Worm (Caenorhabditis elegans) whole organism, L2 larva: Measurements from ENCODE around the gene clec-41.
A peak's percentile ranks its signal among the peaks of the same experiment; 100 is the strongest.

Experiments used
- C34F6.9 ChIP-seq: fragments of 150-350 bp; optimal IDR thresholded peaks from 2 replicates; lab custom pipeline; 2014; ENCODE audit warnings: missing biosample characterization, missing genetic modification characterization
- F13H6.1 ChIP-seq: sonication (generic microtip); optimal IDR thresholded peaks from 2 replicates; lab custom pipeline; 2016; ENCODE audit warnings: missing genetic modification characterization, missing compliant biosample characterization
- R02D3.7 ChIP-seq: fragments of 150-350 bp; optimal IDR thresholded peaks from 2 replicates; lab custom pipeline; 2014; ENCODE audit warnings: missing biosample characterization, missing genetic modification characterization
- ZK546.5 ChIP-seq: sonication (generic microtip); optimal IDR thresholded peaks from 2 replicates; lab custom pipeline; 2017; ENCODE audit warnings: missing biosample characterization, missing genetic modification characterization
- alr-1 ChIP-seq: fragments of 150-350 bp; optimal IDR thresholded peaks from 2 replicates; lab custom pipeline; 2014; ENCODE audit warnings: missing biosample characterization, missing genetic modification characterization
- aly-2 ChIP-seq: fragments of 150-350 bp; optimal IDR thresholded peaks from 2 replicates; lab custom pipeline; 2014; ENCODE audit warnings: missing biosample characterization, missing genetic modification characterization
- ama-1 ChIP-seq: fragments of 150-350 bp; optimal IDR thresholded peaks from 2 replicates; lab custom pipeline; 2018; ENCODE audit warnings: inconsistent platforms
- blmp-1 ChIP-seq: sonication (generic microtip); optimal IDR thresholded peaks from 2 replicates; lab custom pipeline; 2017; ENCODE audit warnings: missing genetic modification characterization, mild to moderate bottlenecking, missing compliant biosample characterization, antibody characterized with exemption, moderate library complexity; ENCODE audit not compliant: insufficient read depth
- ceh-82 ChIP-seq: fragments of 150-350 bp; optimal IDR thresholded peaks from 2 replicates; lab custom pipeline; 2014; ENCODE audit warnings: missing biosample characterization, missing genetic modification characterization
- crh-2 ChIP-seq: sonication (generic microtip); optimal IDR thresholded peaks from 2 replicates; lab custom pipeline; 2017; ENCODE audit warnings: missing biosample characterization, missing genetic modification characterization
- dmd-4 ChIP-seq: sonication (generic microtip); optimal IDR thresholded peaks from 2 replicates; lab custom pipeline; 2017; ENCODE audit warnings: missing biosample characterization, missing genetic modification characterization
- elt-1 ChIP-seq: fragments of 150-350 bp; optimal IDR thresholded peaks from 2 replicates; lab custom pipeline; 2014; ENCODE audit warnings: missing biosample characterization, missing genetic modification characterization
- elt-3 ChIP-seq: sonication (generic microtip); optimal IDR thresholded peaks from 2 replicates; lab custom pipeline; 2017; ENCODE audit warnings: missing biosample characterization, missing genetic modification characterization
- fos-1 ChIP-seq: fragments of 150-350 bp; optimal IDR thresholded peaks from 2 replicates; lab custom pipeline; 2014; ENCODE audit warnings: missing biosample characterization, missing genetic modification characterization
- gmeb-1 ChIP-seq: fragments of 150-350 bp; optimal IDR thresholded peaks from 2 replicates; lab custom pipeline; 2014; ENCODE audit warnings: missing biosample characterization, missing genetic modification characterization
- lin-11 ChIP-seq: fragments of 150-350 bp; sonication (generic microtip); optimal IDR thresholded peaks from 2 replicates; lab custom pipeline; 2014; ENCODE audit warnings: missing biosample characterization, missing genetic modification characterization, inconsistent platforms, mixed read lengths
- lin-13 ChIP-seq: fragments of 150-350 bp; optimal IDR thresholded peaks from 2 replicates; lab custom pipeline; 2014; ENCODE audit warnings: missing biosample characterization, missing genetic modification reagents, missing genetic modification characterization
- lsy-2 ChIP-seq, 2 experiments: fragments of 150-350 bp in 1 of 2; sonication (generic microtip) in 1 of 2; optimal IDR thresholded peaks; 2 replicates each; lab custom pipeline; 2014 to 2017; ENCODE audit warnings: missing biosample characterization in 2 of 2, missing genetic modification characterization in 2 of 2
- mab-5 ChIP-seq: fragments of 150-350 bp; optimal IDR thresholded peaks from 2 replicates; lab custom pipeline; 2014; ENCODE audit warnings: missing biosample characterization, missing genetic modification characterization
- mbf-1 ChIP-seq: sonication (generic microtip); optimal IDR thresholded peaks from 2 replicates; lab custom pipeline; 2017; ENCODE audit warnings: missing biosample characterization, missing genetic modification characterization
- mdl-1 ChIP-seq, 2 experiments: fragments of 150-350 bp in 1 of 2; sonication (generic microtip) in 1 of 2; optimal IDR thresholded peaks; 2 replicates each; lab custom pipeline; 2017; ENCODE audit warnings: missing biosample characterization in 2 of 2, missing genetic modification characterization in 2 of 2
- nhr-10 ChIP-seq: sonication (generic microtip); optimal IDR thresholded peaks from 2 replicates; lab custom pipeline; 2017; ENCODE audit warnings: missing biosample characterization, missing genetic modification characterization
- nhr-11 ChIP-seq: fragments of 150-350 bp; optimal IDR thresholded peaks from 2 replicates; lab custom pipeline; 2014; ENCODE audit warnings: missing biosample characterization, missing genetic modification characterization
- nhr-12 ChIP-seq: fragments of 150-350 bp; optimal IDR thresholded peaks from 2 replicates; lab custom pipeline; 2014; ENCODE audit warnings: missing biosample characterization, missing genetic modification characterization
- nhr-23 ChIP-seq: fragments of 150-350 bp; optimal IDR thresholded peaks from 2 replicates; lab custom pipeline; 2014; ENCODE audit warnings: missing biosample characterization, missing genetic modification reagents, missing genetic modification characterization
- nhr-237 ChIP-seq: fragments of 150-350 bp; optimal IDR thresholded peaks from 2 replicates; lab custom pipeline; 2014; ENCODE audit warnings: missing biosample characterization, missing genetic modification characterization
- nhr-25 ChIP-seq: fragments of 150-350 bp; sonication (generic microtip); optimal IDR thresholded peaks from 3 replicates; lab custom pipeline; 2014; ENCODE audit warnings: missing biosample characterization, missing genetic modification characterization
- nhr-6 ChIP-seq: fragments of 150-350 bp; optimal IDR thresholded peaks from 2 replicates; lab custom pipeline; 2014; ENCODE audit warnings: missing biosample characterization, missing genetic modification characterization
- nhr-77 ChIP-seq: fragments of 150-350 bp; optimal IDR thresholded peaks from 2 replicates; lab custom pipeline; 2014; ENCODE audit warnings: missing biosample characterization, missing genetic modification characterization
- peb-1 ChIP-seq: fragments of 150-350 bp; optimal IDR thresholded peaks from 2 replicates; lab custom pipeline; 2014; ENCODE audit warnings: missing biosample characterization, missing genetic modification characterization
- sem-4 ChIP-seq: fragments of 150-350 bp; optimal IDR thresholded peaks from 2 replicates; lab custom pipeline; 2014; ENCODE audit warnings: missing biosample characterization, missing genetic modification reagents, missing genetic modification characterization
- sma-3 ChIP-seq: sonication (generic microtip); optimal IDR thresholded peaks from 2 replicates; lab custom pipeline; 2016; ENCODE audit warnings: missing genetic modification reagents, missing genetic modification characterization, missing compliant biosample characterization
- sma-9 ChIP-seq, 2 experiments: fragments of 150-350 bp in 1 of 2; sonication (generic microtip) in 1 of 2; optimal IDR thresholded peaks; 2 replicates each; lab custom pipeline; 2014 to 2016; ENCODE audit warnings: missing genetic modification characterization in 2 of 2, mild to moderate bottlenecking in 1 of 2, missing biosample characterization in 1 of 2, missing compliant biosample characterization in 1 of 2, missing genetic modification reagents in 1 of 2, moderate library complexity in 1 of 2
- snpc-4 ChIP-seq: fragments of 150-350 bp; optimal IDR thresholded peaks from 2 replicates; lab custom pipeline; 2014; ENCODE audit warnings: missing biosample characterization, missing genetic modification characterization
- unc-39 ChIP-seq: fragments of 150-350 bp; optimal IDR thresholded peaks from 2 replicates; lab custom pipeline; 2014; ENCODE audit warnings: missing biosample characterization, missing genetic modification characterization
- unc-55 ChIP-seq: fragments of 150-350 bp; sonication (generic microtip); optimal IDR thresholded peaks from 3 replicates; lab custom pipeline; 2014; ENCODE audit warnings: missing biosample characterization, missing genetic modification reagents, missing genetic modification characterization
- zag-1 ChIP-seq: fragments of 150-350 bp; optimal IDR thresholded peaks from 2 replicates; lab custom pipeline; 2014; ENCODE audit warnings: missing biosample characterization, missing genetic modification characterization
- ztf-1 ChIP-seq: fragments of 200-800 bp; sonication (Bioruptor generic); conservative IDR thresholded peaks from 2 replicates; pipeline ENCODE4 v1.3.6; 2022; ENCODE audit warnings: missing genetic modification characterization, missing compliant biosample characterization
- ztf-11 ChIP-seq: sonication (generic microtip); optimal IDR thresholded peaks from 2 replicates; lab custom pipeline; 2017; ENCODE audit warnings: missing biosample characterization, missing genetic modification characterization
- ztf-4 ChIP-seq: fragments of 150-350 bp; optimal IDR thresholded peaks from 2 replicates; lab custom pipeline; 2014; ENCODE audit warnings: missing biosample characterization, missing genetic modification characterization

The clec-41 gene

DNA sequence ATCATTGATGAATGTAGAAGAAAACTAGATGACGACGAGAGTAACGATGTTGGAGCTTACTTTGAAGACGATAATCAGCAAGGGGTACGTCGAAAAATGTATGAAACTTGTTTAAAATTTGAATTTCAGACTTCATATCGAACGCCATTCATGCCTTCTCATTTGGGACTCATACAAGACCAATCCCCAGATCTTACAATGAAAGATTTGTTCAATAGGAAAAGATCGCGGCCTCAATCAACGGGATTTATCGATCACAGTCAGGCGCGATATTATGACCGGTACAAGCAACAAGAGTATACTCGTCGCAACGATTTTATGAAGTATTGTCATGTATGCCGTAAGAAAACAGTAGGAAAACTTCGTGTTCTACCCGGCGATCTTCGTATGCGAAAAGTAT is 38.9 kb upstream of the clec-41 start:
- TF ChIP-seq F13H6.1 (no peak), R02D3.7 (tag; lab: Kevin White, UChicago) (no peak), mab-5 (tag; lab: Kevin White, UChicago) (no peak), ceh-82 (tag; lab: Kevin White, UChicago) (no peak), gmeb-1 (tag; lab: Kevin White, UChicago) (no peak), fos-1 (tag; lab: Kevin White, UChicago) (no peak), elt-1 (tag; lab: Kevin White, UChicago) (no peak), sma-3 (GFP tag; lab: Kevin White, UChicago) (no peak), unc-55 (GFP tag; lab: Kevin White, UChicago) (no peak), unc-39 (tag; lab: Kevin White, UChicago) (no peak), nhr-77 (tag; lab: Kevin White, UChicago) (no peak), mdl-1 (tag; optimal IDR thresholded peaks at IDR 0.05; lab: Kevin White, UChicago) (no peak), nhr-6 (tag; lab: Kevin White, UChicago) (no peak), ztf-11 (tag; lab: Kevin White, UChicago) (no peak), lsy-2 (tag; optimal IDR thresholded peaks at IDR 0.05; lab: Kevin White, UChicago) (no peak), snpc-4 (no peak), lin-13 (GFP tag; lab: Kevin White, UChicago) (no peak)

DNA sequence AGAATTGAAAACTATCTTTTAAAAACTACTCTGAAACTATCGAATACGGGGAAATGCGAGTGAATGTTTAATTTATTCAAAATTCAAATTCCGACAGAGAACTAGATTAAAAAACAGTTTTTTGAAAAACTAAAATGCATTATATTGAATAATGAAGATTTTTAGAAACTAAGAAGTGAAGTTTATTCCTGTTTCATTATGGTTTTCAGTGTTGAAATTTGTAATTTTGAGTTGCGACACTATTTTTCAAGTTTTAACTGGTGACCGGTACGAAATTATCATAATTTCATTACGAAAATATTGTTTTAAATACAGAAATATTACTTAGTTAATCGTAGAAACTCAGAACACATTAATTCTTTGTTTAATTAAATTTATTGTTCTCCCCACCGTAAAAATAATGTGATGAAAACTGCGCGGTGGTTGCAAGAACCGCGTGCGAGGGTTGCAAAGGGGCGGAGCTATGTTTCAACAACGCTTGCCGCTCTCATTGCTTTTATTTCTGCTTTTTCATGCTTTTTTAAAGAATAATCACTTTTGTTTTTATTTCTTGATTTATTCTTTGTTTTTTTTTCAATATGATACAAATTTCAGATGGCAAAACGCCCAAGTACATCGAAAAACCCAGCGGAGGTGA is 38.3 kb upstream of the clec-41 start, which contains the start of gene him-17:
him-17 (plus strand) TSS at position 595 of the 637 bp plus-strand sequence.
- TF ChIP-seq unc-39 (tag; lab: Kevin White, UChicago) (no peak), blmp-1 (tag; lab: Kevin White, UChicago) (no peak), snpc-4 (peak; percentile 36), nhr-237 (tag; lab: Kevin White, UChicago) (no peak), mab-5 (tag; lab: Kevin White, UChicago) (peak; percentile 28), alr-1 (tag; lab: Kevin White, UChicago) (no peak), lin-11 (tag; lab: Kevin White, UChicago) (peak; percentile 25), nhr-77 (tag; lab: Kevin White, UChicago) (no peak), zag-1 (tag; lab: Kevin White, UChicago) (no peak), sma-3 (GFP tag; lab: Kevin White, UChicago) (peak; percentile 43), ama-1 (lab: Kevin White, UChicago) (peak; percentile 6), elt-3 (tag; lab: Kevin White, UChicago) (no peak), ztf-1 (GFP tag; lab: Robert Waterston, UW) (no peak), sem-4 (tag; lab: Kevin White, UChicago) (no peak), gmeb-1 (tag; lab: Kevin White, UChicago) (peak; percentile 60), crh-2 (tag; lab: Kevin White, UChicago) (no peak), nhr-23 (no peak), peb-1 (tag; lab: Kevin White, UChicago) (no peak), nhr-12 (tag; lab: Kevin White, UChicago) (no peak), fos-1 (tag; lab: Kevin White, UChicago) (no peak), ztf-4 (no peak), mbf-1 (tag; lab: Kevin White, UChicago) (no peak), nhr-10 (tag; lab: Kevin White, UChicago) (no peak), sma-9 (GFP tag; optimal IDR thresholded peaks at IDR 0.05; lab: Kevin White, UChicago) (peak; percentile 35), sma-9 (tag; optimal IDR thresholded peaks at IDR 0.05; lab: Kevin White, UChicago) (no peak), aly-2 (tag; lab: Kevin White, UChicago) (no peak), nhr-11 (tag; lab: Kevin White, UChicago) (no peak), dmd-4 (tag; lab: Kevin White, UChicago) (no peak), C34F6.9 (peak; percentile 22), elt-1 (tag; lab: Kevin White, UChicago) (no peak), ztf-11 (tag; lab: Kevin White, UChicago) (no peak), R02D3.7 (tag; lab: Kevin White, UChicago) (no peak), unc-55 (GFP tag; lab: Kevin White, UChicago) (peak; percentile 51), lin-13 (GFP tag; lab: Kevin White, UChicago) (peak; percentile 30), mdl-1 (tag; optimal IDR thresholded peaks at IDR 0.05; lab: Kevin White, UChicago) (peak in 1 of 2 experiments; percentile 9), ZK546.5 (no peak), nhr-25 (no peak)
